Worm (Caenorhabditis elegans): ENCODE measurements around the gene F02E11.4.

- no peak for TF ChIP-seq hlh-13 (GFP tag; optimal IDR thresholded peaks at IDR 0.05)
- TF ChIP-seq dmd-4 (tag; optimal IDR thresholded peaks at IDR 0.05; ENCODE audit: borderline replicate concordance): no peak
- TF ChIP-seq ama-1 (optimal IDR thresholded peaks at IDR 0.05): no peak
- TF ChIP-seq hlh-15 (tag; optimal IDR thresholded peaks at IDR 0.05): no peak
- TF ChIP-seq rnt-1 (tag; optimal IDR thresholded peaks at IDR 0.05): no peak
- TF ChIP-seq ceh-31 (tag; optimal IDR thresholded peaks at IDR 0.05): no peak
- no peak for TF ChIP-seq ceh-48 (tag; optimal IDR thresholded peaks at IDR 0.05)
Observed at ce11 chrII:3245836-3246235, 31.8 kb downstream of the F02E11.4 start, which contains the start of gene C17F4.7.

All from whole organism, late embryonic.